Fruit fly (Drosophila melanogaster) whole organism, embryonic: ENCODE data around the gene Cp16.

Experiments used
- Atf3 ChIP-seq: fragments of 200-800 bp; sonication (Bioruptor generic); optimal IDR thresholded peaks from 3 replicates; lab custom pipeline; 2016; ENCODE audit warnings: missing biosample characterization, missing genetic modification characterization
- CG10147 ChIP-seq: fragments of 200-800 bp; sonication (Bioruptor generic); optimal IDR thresholded peaks from 2 replicates; lab custom pipeline; 2019; ENCODE audit warnings: missing biosample characterization, mild to moderate bottlenecking, missing genetic modification characterization, moderate library complexity
- CG12769 ChIP-seq: fragments of 200-800 bp; sonication (Bioruptor generic); optimal IDR thresholded peaks from 2 replicates; lab custom pipeline; 2019; ENCODE audit warnings: missing biosample characterization, mild to moderate bottlenecking, missing genetic modification characterization, moderate library complexity
- CG12942 ChIP-seq: fragments of 200-800 bp; sonication (Bioruptor generic); optimal IDR thresholded peaks from 3 replicates; lab custom pipeline; 2016; ENCODE audit warnings: missing biosample characterization, missing genetic modification characterization
- CG15479 ChIP-seq: fragments of 200-800 bp; sonication (Bioruptor generic); optimal IDR thresholded peaks from 3 replicates; lab custom pipeline; 2019; ENCODE audit warnings: missing biosample characterization, mild to moderate bottlenecking, missing genetic modification characterization, moderate library complexity
- CG16863 ChIP-seq: fragments of 200-800 bp; sonication (Bioruptor generic); optimal IDR thresholded peaks from 3 replicates; lab custom pipeline; 2016; ENCODE audit warnings: missing biosample characterization, missing genetic modification characterization
- CG17186 ChIP-seq: fragments of 200-800 bp; sonication (Bioruptor generic); optimal IDR thresholded peaks from 3 replicates; lab custom pipeline; 2017; ENCODE audit warnings: missing biosample characterization, missing genetic modification reagents, missing genetic modification characterization
- CG17568 ChIP-seq: fragments of 200-800 bp; sonication (Bioruptor generic); optimal IDR thresholded peaks from 2 replicates; lab custom pipeline; 2018; ENCODE audit warnings: missing biosample characterization, mild to moderate bottlenecking, missing genetic modification characterization, moderate library complexity
- CG31441 ChIP-seq: fragments of 200-800 bp; sonication (Bioruptor generic); IDR thresholded peaks from 2 replicates; pipeline ENCODE4 v1.3.6; 2022; ENCODE audit warnings: missing biosample characterization, missing genetic modification characterization
- CG32767 ChIP-seq: fragments of 200-800 bp; sonication (Bioruptor generic); IDR thresholded peaks from 2 replicates; pipeline ENCODE4 v1.3.6; 2022; ENCODE audit warnings: missing biosample characterization, missing genetic modification characterization
- CG4617 ChIP-seq: fragments of 200-800 bp; sonication (Bioruptor generic); optimal IDR thresholded peaks from 3 replicates; lab custom pipeline; 2016; ENCODE audit warnings: missing biosample characterization, missing genetic modification characterization, borderline replicate concordance
- CG6689 ChIP-seq: fragments of 200-800 bp; sonication (Bioruptor generic); IDR thresholded peaks from 2 replicates; pipeline ENCODE4 v1.3.6; 2022; ENCODE audit warnings: missing biosample characterization, missing genetic modification characterization
- CG6765 ChIP-seq: fragments of 200-800 bp; sonication (Bioruptor generic); optimal IDR thresholded peaks from 3 replicates; lab custom pipeline; 2017; ENCODE audit warnings: missing biosample characterization, mild to moderate bottlenecking, missing genetic modification characterization
- CG7271 ChIP-seq: fragments of 200-800 bp; sonication (Bioruptor generic); optimal IDR thresholded peaks from 2 replicates; lab custom pipeline; 2018; ENCODE audit warnings: missing biosample characterization, mild to moderate bottlenecking, missing genetic modification characterization, moderate library complexity
- CG7839 ChIP-seq: fragments of 200-800 bp; sonication (Bioruptor generic); optimal IDR thresholded peaks from 3 replicates; lab custom pipeline; 2018; ENCODE audit warnings: missing biosample characterization, mild to moderate bottlenecking, missing genetic modification characterization, moderate library complexity
- CG8089 ChIP-seq: fragments of 200-800 bp; sonication (Bioruptor generic); optimal IDR thresholded peaks from 3 replicates; lab custom pipeline; 2016; ENCODE audit warnings: missing biosample characterization, missing genetic modification characterization
- CG8765 ChIP-seq: fragments of 200-800 bp; sonication (Bioruptor generic); IDR thresholded peaks from 2 replicates; pipeline ENCODE4 v1.3.6; 2022; ENCODE audit warnings: missing biosample characterization, missing genetic modification characterization
- CoRest ChIP-seq: fragments of 200-800 bp; sonication (Bioruptor generic); optimal IDR thresholded peaks from 3 replicates; lab custom pipeline; 2018; ENCODE audit warnings: missing biosample characterization, mild to moderate bottlenecking, missing genetic modification characterization, moderate library complexity
- Dip2 ChIP-seq: fragments of 200-800 bp; sonication (Bioruptor generic); IDR thresholded peaks from 2 replicates; pipeline ENCODE4 v1.3.6; 2022; ENCODE audit warnings: missing biosample characterization, missing genetic modification characterization
- Dll ChIP-seq: fragments of 200-800 bp; sonication (Bioruptor generic); IDR thresholded peaks from 4 replicates; pipeline ENCODE4 v1.3.6; 2022; ENCODE audit warnings: missing biosample characterization, missing genetic modification characterization; ENCODE audit not compliant: partially characterized antibody
- H2.0 ChIP-seq: fragments of 200-800 bp; sonication (Bioruptor generic); IDR thresholded peaks from 2 replicates; pipeline ENCODE4 v1.3.6; 2022; ENCODE audit warnings: missing biosample characterization, missing genetic modification characterization
- HHEX ChIP-seq: fragments of 200-800 bp; sonication (Bioruptor generic); optimal IDR thresholded peaks from 3 replicates; lab custom pipeline; 2017; ENCODE audit warnings: missing biosample characterization, mild to moderate bottlenecking, missing genetic modification characterization, missing genetic modification reagents
- Lim3 ChIP-seq: fragments of 200-800 bp; sonication (Bioruptor generic); IDR thresholded peaks from 2 replicates; pipeline ENCODE4 v1.3.6; 2022; ENCODE audit warnings: missing biosample characterization, missing genetic modification characterization
- MBD-R2 ChIP-seq: fragments of 200-800 bp; sonication (Bioruptor generic); IDR thresholded peaks from 2 replicates; pipeline ENCODE4 v1.3.6; 2022; ENCODE audit warnings: missing biosample characterization, missing genetic modification characterization
- Meics ChIP-seq: fragments of 200-800 bp; sonication (Bioruptor generic); optimal IDR thresholded peaks from 2 replicates; lab custom pipeline; 2017; ENCODE audit warnings: missing biosample characterization, mild to moderate bottlenecking, missing genetic modification characterization
- Mes4 ChIP-seq: fragments of 200-800 bp; sonication (Bioruptor generic); optimal IDR thresholded peaks from 2 replicates; lab custom pipeline; 2016; ENCODE audit warnings: missing biosample characterization, missing genetic modification characterization
- Myb ChIP-seq: fragments of 200-800 bp; sonication (Bioruptor generic); optimal IDR thresholded peaks from 2 replicates; lab custom pipeline; 2016; ENCODE audit warnings: missing biosample characterization, missing genetic modification characterization
- Oaz ChIP-seq: fragments of 200-800 bp; sonication (Bioruptor generic); IDR thresholded peaks from 2 replicates; pipeline ENCODE4 v1.3.6; 2022; ENCODE audit warnings: missing biosample characterization, missing genetic modification characterization
- Scr ChIP-seq: fragments of 200-800 bp; sonication (Bioruptor generic); IDR thresholded peaks from 2 replicates; pipeline ENCODE4 v1.3.6; 2022; ENCODE audit warnings: missing biosample characterization, missing genetic modification characterization; ENCODE audit not compliant: partially characterized antibody
- Sox100B ChIP-seq: fragments of 200-800 bp; sonication (Bioruptor generic); optimal IDR thresholded peaks from 3 replicates; lab custom pipeline; 2018; ENCODE audit warnings: missing biosample characterization, mild to moderate bottlenecking, missing genetic modification characterization
- ap ChIP-seq: fragments of 200-800 bp; sonication (Bioruptor generic); IDR thresholded peaks from 2 replicates; pipeline ENCODE4 v1.3.6; 2022; ENCODE audit warnings: missing biosample characterization, missing genetic modification characterization
- ase ChIP-seq: fragments of 200-800 bp; sonication (Bioruptor generic); IDR thresholded peaks from 3 replicates; pipeline ENCODE4 v1.3.6; 2022; ENCODE audit warnings: missing biosample characterization, missing genetic modification characterization
- bab2 ChIP-seq: fragments of 200-800 bp; sonication (Bioruptor generic); optimal IDR thresholded peaks from 2 replicates; lab custom pipeline; 2016; ENCODE audit warnings: missing biosample characterization, missing genetic modification characterization
- btn ChIP-seq: fragments of 200-800 bp; sonication (Bioruptor generic); optimal IDR thresholded peaks from 2 replicates; lab custom pipeline; 2016; ENCODE audit warnings: missing biosample characterization, missing genetic modification characterization
- dmrt99B ChIP-seq: fragments of 200-800 bp; sonication (Bioruptor generic); optimal IDR thresholded peaks from 2 replicates; lab custom pipeline; 2018; ENCODE audit warnings: missing biosample characterization, mild to moderate bottlenecking, missing genetic modification characterization, moderate library complexity
- eve ChIP-seq, 2 experiments: fragments of >200 bp; optimal IDR thresholded peaks; 2 replicates each; lab custom pipeline; 2017; ENCODE audit warnings: missing biosample characterization in 2 of 2, missing genetic modification characterization in 2 of 2
- eyg ChIP-seq: fragments of 200-800 bp; sonication (Bioruptor generic); optimal IDR thresholded peaks from 3 replicates; lab custom pipeline; 2016; ENCODE audit warnings: missing biosample characterization, missing genetic modification characterization
- ftz-f1 ChIP-seq: fragments of 200-800 bp; sonication (Bioruptor generic); optimal IDR thresholded peaks from 2 replicates; lab custom pipeline; 2016; ENCODE audit warnings: missing biosample characterization, missing genetic modification characterization
- grn ChIP-seq: fragments of 200-800 bp; sonication (Bioruptor generic); optimal IDR thresholded peaks from 3 replicates; lab custom pipeline; 2017; ENCODE audit warnings: missing biosample characterization, missing genetic modification characterization
- kni ChIP-seq: fragments of 200-800 bp; sonication (Bioruptor generic); optimal IDR thresholded peaks from 3 replicates; lab custom pipeline; 2017; ENCODE audit warnings: mild to moderate bottlenecking, missing biosample characterization, missing genetic modification reagents, missing genetic modification characterization
- org-1 ChIP-seq: fragments of 200-800 bp; sonication (Bioruptor generic); optimal IDR thresholded peaks from 2 replicates; lab custom pipeline; 2017; ENCODE audit warnings: missing biosample characterization, missing genetic modification characterization
- pros ChIP-seq: fragments of 200-800 bp; sonication (Bioruptor generic); optimal IDR thresholded peaks from 3 replicates; lab custom pipeline; 2019; ENCODE audit warnings: missing biosample characterization, mild to moderate bottlenecking, missing genetic modification characterization, moderate library complexity
- schlank ChIP-seq: fragments of 200-800 bp; sonication (Bioruptor generic); optimal IDR thresholded peaks from 2 replicates; lab custom pipeline; 2018; ENCODE audit warnings: missing biosample characterization, mild to moderate bottlenecking, missing genetic modification characterization
- sd ChIP-seq: fragments of 200-800 bp; sonication (Bioruptor generic); optimal IDR thresholded peaks from 3 replicates; lab custom pipeline; 2018; ENCODE audit warnings: missing biosample characterization, mild to moderate bottlenecking, missing genetic modification characterization, moderate library complexity
- sens ChIP-seq: fragments of 200-800 bp; sonication (Bioruptor generic); peaks from one replicate; lab custom pipeline; 2016; ENCODE audit warnings: missing biosample characterization, missing genetic modification characterization
- slbo ChIP-seq: fragments of 200-800 bp; sonication (Bioruptor generic); IDR thresholded peaks from 2 replicates; pipeline ENCODE4 v1.3.6; 2022; ENCODE audit warnings: missing biosample characterization, missing genetic modification characterization
- tgo ChIP-seq: fragments of 200-800 bp; sonication (Bioruptor generic); IDR thresholded peaks from 3 replicates; pipeline ENCODE4 v1.3.6; 2022; ENCODE audit warnings: missing biosample characterization, missing genetic modification characterization
- toy ChIP-seq: fragments of 200-800 bp; sonication (Bioruptor generic); IDR thresholded peaks from 2 replicates; pipeline ENCODE4 v1.3.6; 2022; ENCODE audit warnings: missing biosample characterization, missing genetic modification characterization
- ttk ChIP-seq: fragments of 200-800 bp; sonication (Bioruptor generic); IDR thresholded peaks from 2 replicates; pipeline ENCODE4 v2.1.2; 2022; ENCODE audit warnings: missing biosample characterization, missing genetic modification characterization
- tup ChIP-seq: fragments of 200-800 bp; sonication (Bioruptor generic); optimal IDR thresholded peaks from 2 replicates; lab custom pipeline; 2016; ENCODE audit warnings: missing biosample characterization, mild to moderate bottlenecking, missing genetic modification characterization, moderate library complexity

Gene Cp16

dm6 chr3L:8696487-8696954 lies 35.2 kb upstream of the Cp16 start (continued):
- no peak for TF ChIP-seq toy (GFP tag; lab: Robert Waterston, UW)
- peak; percentile 38 for TF ChIP-seq schlank (tag; lab: Kevin White, UChicago)
- peak; percentile 42 for TF ChIP-seq slbo (GFP tag; lab: Robert Waterston, UW)
- no peak; the same call in 1 of the 2 replicates for TF ChIP-seq CG8765 (GFP tag; lab: Robert Waterston, UW)
- TF ChIP-seq kni (GFP tag; lab: Kevin White, UChicago): peak; percentile 71
- peak; percentile 62 for TF ChIP-seq dmrt99B (tag; lab: Kevin White, UChicago)
- no peak for TF ChIP-seq Oaz
- peak; percentile 28 for TF ChIP-seq Mes4 (GFP tag; lab: Kevin White, UChicago)
- TF ChIP-seq CG32767 (GFP tag; lab: Robert Waterston, UW): peak; percentile 8; the same call in 1 of the 2 replicates
- TF ChIP-seq tgo (GFP tag; lab: Robert Waterston, UW): peak; percentile 39; the same call in 2 of the 3 replicates
- TF ChIP-seq CG6765: peak; percentile 67
- peak; percentile 43; the same call in 1 of the 2 replicates for TF ChIP-seq MBD-R2 (GFP tag; lab: Robert Waterston, UW)
- TF ChIP-seq Dip2: no peak
- no peak for TF ChIP-seq CG7271 (tag; lab: Kevin White, UChicago)
- peak; percentile 33 for TF ChIP-seq CG7839 (tag; lab: Kevin White, UChicago)
- peak; percentile 73 for TF ChIP-seq sd (tag; lab: Kevin White, UChicago)
- peak; percentile 27 for TF ChIP-seq tup (GFP tag; lab: Kevin White, UChicago)
- peak; percentile 6 for TF ChIP-seq Myb
- no peak for TF ChIP-seq CG15479 (GFP tag; lab: Kevin White, UChicago)
- peak; percentile 39 for TF ChIP-seq grn (GFP tag; lab: Kevin White, UChicago)
- no peak for TF ChIP-seq Scr (GFP tag; lab: Robert Waterston, UW)
- peak; percentile 40 for TF ChIP-seq bab2
- no peak for TF ChIP-seq H2.0 (GFP tag; lab: Robert Waterston, UW)
- TF ChIP-seq ttk (GFP tag; lab: Robert Waterston, UW): peak; percentile 55; the same call in 1 of the 2 replicates
- TF ChIP-seq Dll: 0 out of 4 replicates have a peak, but pooled peaks have one; percentile 13
- TF ChIP-seq ase (GFP tag; lab: Robert Waterston, UW): peak; percentile 24; the same call in 1 of the 3 replicates
- TF ChIP-seq CG8089: peak; percentile 63
- TF ChIP-seq Meics (GFP tag; lab: Kevin White, UChicago): peak; percentile 69
- no peak for TF ChIP-seq eyg (GFP tag; lab: Kevin White, UChicago)
- TF ChIP-seq sens (GFP tag; lab: Kevin White, UChicago): peak; percentile 92
- TF ChIP-seq Sox100B (GFP tag; lab: Kevin White, UChicago): peak; percentile 73
- TF ChIP-seq eve (GFP tag; optimal IDR thresholded peaks at IDR 0.05; lab: Kevin White, UChicago): no peak
- TF ChIP-seq Lim3: 0 out of 2 replicates have a peak, but pooled peaks have one; percentile 19
- TF ChIP-seq ftz-f1: peak; percentile 90
- peak; percentile 26; the same call in 1 of the 2 replicates for TF ChIP-seq ap (GFP tag; lab: Robert Waterston, UW)
- no peak for TF ChIP-seq CG4617 (GFP tag; lab: Kevin White, UChicago)
- TF ChIP-seq CG16863: no peak
- peak; percentile 53 for TF ChIP-seq CG10147 (GFP tag; lab: Kevin White, UChicago)
- peak; percentile 86 for TF ChIP-seq CG12769 (tag; lab: Kevin White, UChicago)
- TF ChIP-seq CG6689: 0 out of 2 replicates have a peak, but pooled peaks have one; percentile 8
- TF ChIP-seq btn (GFP tag; lab: Kevin White, UChicago): no peak
- TF ChIP-seq CG31441 (GFP tag; lab: Robert Waterston, UW): peak; percentile 45; the same call in 1 of the 2 replicates
- TF ChIP-seq CG17568 (GFP tag; lab: Kevin White, UChicago): peak; percentile 46
- TF ChIP-seq Atf3 (GFP tag; lab: Kevin White, UChicago): peak; percentile 38
- TF ChIP-seq HHEX (GFP tag; lab: Kevin White, UChicago): peak; percentile 87
- TF ChIP-seq pros (GFP tag; lab: Kevin White, UChicago): peak; percentile 8
- peak; percentile 51 for TF ChIP-seq CoRest (tag; lab: Kevin White, UChicago)
- peak; percentile 52 for TF ChIP-seq org-1
- no peak for TF ChIP-seq CG17186 (GFP tag; lab: Kevin White, UChicago)
- peak; percentile 55 for TF ChIP-seq CG12942 (GFP tag; lab: Kevin White, UChicago)
